Worm (Caenorhabditis elegans): ENCODE measurements around the gene F54E4.3.

DNA sequence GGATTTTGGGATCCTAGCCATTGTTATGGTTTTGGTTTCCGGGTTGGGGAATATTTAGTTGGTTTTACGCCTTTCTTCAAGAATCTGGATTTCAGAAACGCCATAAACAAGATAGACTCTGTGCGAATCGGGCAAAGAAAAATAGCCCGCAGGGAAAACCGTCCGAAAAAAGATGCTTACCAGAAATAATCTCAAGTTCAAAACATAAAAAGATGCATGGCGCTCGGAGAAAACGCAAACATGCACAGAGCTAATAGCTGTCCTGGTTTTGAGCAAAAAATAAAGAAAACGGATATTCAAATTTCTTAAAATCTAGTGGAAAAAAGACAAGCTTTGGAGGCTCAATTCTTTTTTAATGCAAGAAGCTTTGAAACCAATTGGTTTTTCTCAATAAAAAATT is 37.0 kb downstream of the F54E4.3 start, which contains the start of gene C44H4.6:
- TF ChIP-seq hmbx-1 (tag; optimal IDR thresholded peaks at IDR 0.05) (no peak), flt-1 (GFP tag; IDR thresholded peaks at IDR 0.05) (no peak), hmg-4 (GFP tag; optimal IDR thresholded peaks at IDR 0.05) (no peak), F13C5.2 (tag; optimal IDR thresholded peaks at IDR 0.05) (no peak), hnd-1 (tag; optimal IDR thresholded peaks at IDR 0.05) (no peak), ama-1 (optimal IDR thresholded peaks at IDR 0.05) (no peak), pes-1 (GFP tag; IDR thresholded peaks at IDR 0.05) (no peak), ets-7 (tag; optimal IDR thresholded peaks at IDR 0.05) (no peak), tbx-37 (GFP tag; conservative IDR thresholded peaks at IDR 0.05) (no peak), aly-1 (tag; optimal IDR thresholded peaks at IDR 0.05) (no peak), tra-4 (tag; optimal IDR thresholded peaks at IDR 0.05) (no peak), ceh-36 (tag; optimal IDR thresholded peaks at IDR 0.05) (no peak)

Data from whole organism, early embryonic.